Fruit fly (Drosophila melanogaster): Measurements from ENCODE around the gene TrpRS-m.

The TrpRS-m gene

dm6 chr3L:17856655-17857479, 7.3 kb downstream of the TrpRS-m start, which contains the start of gene CG5535 (continued):
- TF ChIP-seq CG14667 (GFP tag; IDR thresholded peaks at IDR 0.05) (peak; percentile 49), dmrt99B (tag; optimal IDR thresholded peaks at IDR 0.05) (peak; percentile 85), psq (GFP tag; optimal IDR thresholded peaks at IDR 0.05) (peak; percentile 36), fd64A (GFP tag; optimal IDR thresholded peaks at IDR 0.05) (no peak), ash1 (GFP tag; optimal IDR thresholded peaks at IDR 0.05) (no peak), CG18476 (GFP tag; optimal IDR thresholded peaks at IDR 0.05) (peak; percentile 42), Usf (GFP tag; optimal IDR thresholded peaks at IDR 0.05) (peak; percentile 80), sima (GFP tag; optimal IDR thresholded peaks at IDR 0.05) (no peak), mirr (GFP tag; optimal IDR thresholded peaks at IDR 0.05) (peak; percentile 36), phol (tag; optimal IDR thresholded peaks at IDR 0.05) (peak; percentile 84), HmgZ (tag; optimal IDR thresholded peaks at IDR 0.05) (peak; percentile 44), Atf3 (GFP tag; optimal IDR thresholded peaks at IDR 0.05) (peak; percentile 3), zen (tag; optimal IDR thresholded peaks at IDR 0.05) (peak; percentile 59), CG9817 (tag; optimal IDR thresholded peaks at IDR 0.05) (peak; percentile 49), Mrtf (GFP tag; IDR thresholded peaks at IDR 0.05) (peak; percentile 55; the same call in 2 of the 3 replicates), chinmo (GFP tag; IDR thresholded peaks at IDR 0.05; ENCODE audit: partially characterized antibody) (peak; percentile 63; the same call in 1 of the 4 replicates), Gug (GFP tag; IDR thresholded peaks at IDR 0.05) (peak; percentile 82), CG5245 (GFP tag; optimal IDR thresholded peaks at IDR 0.05) (peak; percentile 66), bsh (GFP tag; optimal IDR thresholded peaks at IDR 0.05) (peak; percentile 68 to 81), CG8281 (tag; optimal IDR thresholded peaks at IDR 0.05) (peak; percentile 59), knrl (GFP tag; IDR thresholded peaks at IDR 0.05; ENCODE audit: partially characterized antibody) (no peak), Meics (GFP tag; optimal IDR thresholded peaks at IDR 0.05) (peak; percentile 90), CG2199 (GFP tag; IDR thresholded peaks at IDR 0.05) (peak; percentile 74), CG10366 (GFP tag; IDR thresholded peaks at IDR 0.05) (peak; percentile 69), unc-4 (GFP tag; IDR thresholded peaks at IDR 0.05; ENCODE audit: partially characterized antibody) (no peak), CG7271 (tag; optimal IDR thresholded peaks at IDR 0.05) (no peak), CG17912 (GFP tag; optimal IDR thresholded peaks at IDR 0.05) (no peak), dan (GFP tag; IDR thresholded peaks at IDR 0.05) (no peak), CG43689 (GFP tag; IDR thresholded peaks at IDR 0.05) (0 out of 2 replicates have a peak, but pooled peaks have one; percentile 19), CG10959 (GFP tag; IDR thresholded peaks at IDR 0.05) (peak; percentile 49; the same call in 1 of the 2 replicates), btn (GFP tag; optimal IDR thresholded peaks at IDR 0.05) (no peak), gt (GFP tag; IDR thresholded peaks at IDR 0.05) (no peak; the same call in 1 of the 2 replicates), Dp (GFP tag; optimal IDR thresholded peaks at IDR 0.05) (no peak), CG7786 (GFP tag; optimal IDR thresholded peaks at IDR 0.05) (peak; percentile 42), D19B (GFP tag; optimal IDR thresholded peaks at IDR 0.05) (peak; percentile 49), nerfin-2 (GFP tag; IDR thresholded peaks at IDR 0.05; ENCODE audit: partially characterized antibody) (no peak; the same call in 1 of the 2 replicates), lbe (GFP tag; optimal IDR thresholded peaks at IDR 0.05) (no peak), CG17829 (tag; optimal IDR thresholded peaks at IDR 0.05) (peak; percentile 86), Elba2 (GFP tag; optimal IDR thresholded peaks at IDR 0.05) (no peak), Scr (GFP tag; IDR thresholded peaks at IDR 0.05; ENCODE audit: partially characterized antibody) (no peak), gro (GFP tag; optimal IDR thresholded peaks at IDR 0.05) (peak; percentile 3), CG7928 (GFP tag; optimal IDR thresholded peaks at IDR 0.05) (no peak), lmd (GFP tag; IDR thresholded peaks at IDR 0.05) (peak; percentile 67), CG13296 (GFP tag; optimal IDR thresholded peaks at IDR 0.05) (peak; percentile 81), salm (tag; optimal IDR thresholded peaks at IDR 0.05) (peak; percentile 60), gfzf (GFP tag; optimal IDR thresholded peaks at IDR 0.05) (no peak), CG34422 (GFP tag; IDR thresholded peaks at IDR 0.05) (peak; percentile 62), da (GFP tag; optimal IDR thresholded peaks at IDR 0.05) (no peak)
